Fruit fly (Drosophila melanogaster): ENCODE results near the gene CG8149.

- TF ChIP-seq usp (GFP tag; optimal IDR thresholded peaks at IDR 0.05) (no peak), psq (optimal IDR thresholded peaks at IDR 0.05) (no peak), EcR (GFP tag; optimal IDR thresholded peaks at IDR 0.05) (no peak), Dll (optimal IDR thresholded peaks at IDR 0.05) (no peak), pan (optimal IDR thresholded peaks at IDR 0.05) (no peak)
Measured at dm6 chr3R:9480396-9480795, 24.1 kb upstream of the CG8149 start.
